2 fruit fly cellular contexts compared by ENCODE assay signal in the genomic region with DNA sequence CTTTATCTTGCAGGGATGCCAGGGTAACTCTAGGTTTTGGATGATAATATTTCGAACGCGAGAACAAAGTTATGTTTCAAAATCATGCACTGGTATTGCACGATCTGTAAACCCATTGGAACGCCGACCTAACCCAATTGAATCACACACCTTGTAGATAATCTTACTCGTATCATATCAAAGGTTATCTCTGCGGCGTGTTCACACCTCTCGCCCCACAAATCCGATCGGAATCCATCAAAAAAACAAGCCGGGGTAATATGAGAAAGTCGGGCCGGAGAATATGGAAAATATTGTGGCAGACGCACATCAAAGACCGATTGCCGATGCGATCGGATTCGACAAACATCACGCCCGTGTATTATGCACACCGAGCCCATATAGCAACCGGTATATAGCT.
TF ChIP-seq lines count a peak whose summit lies in the region.

No protein-coding gene starts in this region.

- TF ChIP-seq CTCF in whole organism, embryonic (GFP tag; optimal IDR thresholded peaks at IDR 0.05; lab: Kevin White, UChicago) = no peak

TF ChIP-seq in whole organism, embryonic, 481 proteins besides CTCF, POLR2A, EP300 and RAD21:
- TF ChIP-seq pan (optimal IDR thresholded peaks at IDR 0.05; lab: Kevin White, UChicago) = no peak
- TF ChIP-seq pan (GFP tag; optimal IDR thresholded peaks at IDR 0.05 in 1 of 2, IDR thresholded peaks at IDR 0.05 in 1 of 2) = peak in 1 of 2 experiments; percentile 24
- no peak for TF ChIP-seq CG2202 (tag; optimal IDR thresholded peaks at IDR 0.05; lab: Kevin White, UChicago)
- peak; percentile 42 for TF ChIP-seq Ets65A (GFP tag; lab: Kevin White, UChicago)
- peak; percentile 59 for TF ChIP-seq grn (GFP tag; optimal IDR thresholded peaks at IDR 0.05; lab: Kevin White, UChicago)
- no peak for TF ChIP-seq eve (GFP tag; optimal IDR thresholded peaks at IDR 0.05; lab: Kevin White, UChicago)
- no peak for TF ChIP-seq fd102C (GFP tag; optimal IDR thresholded peaks at IDR 0.05; lab: Kevin White, UChicago)
- TF ChIP-seq Oli (tag; optimal IDR thresholded peaks at IDR 0.05; lab: Kevin White, UChicago) = no peak
- no peak for TF ChIP-seq lola (GFP tag; optimal IDR thresholded peaks at IDR 0.05; lab: Kevin White, UChicago)
- TF ChIP-seq ato (GFP tag; IDR thresholded peaks at IDR 0.05; lab: Robert Waterston, UW; ENCODE audit: partially characterized antibody) = no peak
- no peak for TF ChIP-seq toy (GFP tag; IDR thresholded peaks at IDR 0.05; lab: Robert Waterston, UW)
- no peak for TF ChIP-seq CG30020 (tag; optimal IDR thresholded peaks at IDR 0.05; lab: Kevin White, UChicago)
- TF ChIP-seq prd (optimal IDR thresholded peaks at IDR 0.05; lab: Kevin White, UChicago) = no peak
- TF ChIP-seq prd (GFP tag; IDR thresholded peaks at IDR 0.05; lab: Robert Waterston, UW) = no peak
- no peak for TF ChIP-seq CG12071 (GFP tag; optimal IDR thresholded peaks at IDR 0.05; lab: Kevin White, UChicago)
- no peak for TF ChIP-seq CG17829 (tag; optimal IDR thresholded peaks at IDR 0.05; lab: Kevin White, UChicago)
- no peak for TF ChIP-seq row (GFP tag; IDR thresholded peaks at IDR 0.05; lab: Robert Waterston, UW)
- TF ChIP-seq YL-1 (GFP tag; optimal IDR thresholded peaks at IDR 0.05; lab: Kevin White, UChicago) = no peak
- no peak for TF ChIP-seq gt (GFP tag; IDR thresholded peaks at IDR 0.05; lab: Robert Waterston, UW)
- TF ChIP-seq CG13123 (GFP tag; optimal IDR thresholded peaks at IDR 0.05; lab: Kevin White, UChicago) = no peak

TF ChIP-seq in whole organism, prepupa, 60 proteins besides CTCF, POLR2A, EP300 and RAD21:
- TF ChIP-seq CG16779 (tag; optimal IDR thresholded peaks at IDR 0.05; lab: Kevin White, UChicago) (no peak), Eip78C (GFP tag; lab: Kevin White, UChicago) (peak; percentile 7), vri (GFP tag; optimal IDR thresholded peaks at IDR 0.05; lab: Kevin White, UChicago) (peak; percentile 5), svp (GFP tag; lab: Kevin White, UChicago) (peak; percentile 96)
